Worm (Caenorhabditis elegans) whole organism, late embryonic: ENCODE measurements around the gene pap-1.

Experiments used
- C38D4.7 ChIP-seq: fragments of 200-800 bp; sonication (Bioruptor generic); optimal IDR thresholded peaks from 2 replicates; lab custom pipeline; 2018; ENCODE audit warnings: mild to moderate bottlenecking, missing genetic modification characterization, moderate library complexity, missing compliant biosample characterization
- K02D7.2 ChIP-seq: sonication (generic microtip); optimal IDR thresholded peaks from 2 replicates; lab custom pipeline; 2017; ENCODE audit warnings: mild to moderate bottlenecking, missing genetic modification characterization, missing compliant biosample characterization
- K09A11.1 ChIP-seq: sonication (generic microtip); optimal IDR thresholded peaks from 2 replicates; lab custom pipeline; 2017; ENCODE audit warnings: antibody characterized with exemption, mild to moderate bottlenecking, missing genetic modification characterization, missing compliant biosample characterization; ENCODE audit not compliant: insufficient read depth
- T23F11.4 ChIP-seq: fragments of 200-800 bp; sonication (Bioruptor generic); optimal IDR thresholded peaks from 2 replicates; lab custom pipeline; 2018; ENCODE audit warnings: mild to moderate bottlenecking, missing genetic modification characterization, missing compliant biosample characterization
- Y22D7AL.16 ChIP-seq: sonication (generic microtip); optimal IDR thresholded peaks from 2 replicates; lab custom pipeline; 2016; ENCODE audit warnings: missing genetic modification characterization, missing compliant biosample characterization
- ceh-14 ChIP-seq: sonication (generic microtip); optimal IDR thresholded peaks from 2 replicates; lab custom pipeline; 2016; ENCODE audit warnings: missing genotype, missing genetic modification characterization, missing compliant biosample characterization
- ceh-19 ChIP-seq: fragments of 200-800 bp; sonication (Bioruptor generic); optimal IDR thresholded peaks from 2 replicates; lab custom pipeline; 2018; ENCODE audit warnings: mild to moderate bottlenecking, missing genetic modification characterization, missing compliant biosample characterization
- ceh-2 ChIP-seq: sonication (generic microtip); optimal IDR thresholded peaks from 2 replicates; lab custom pipeline; 2016; ENCODE audit warnings: missing genotype, missing genetic modification characterization, missing compliant biosample characterization
- ceh-30 ChIP-seq: fragments of 150-350 bp; optimal IDR thresholded peaks from 2 replicates; lab custom pipeline; 2014; ENCODE audit warnings: missing biosample characterization, missing genetic modification characterization
- ceh-31 ChIP-seq: sonication (generic microtip); optimal IDR thresholded peaks from 2 replicates; lab custom pipeline; 2016; ENCODE audit warnings: missing genetic modification characterization, missing compliant biosample characterization
- ceh-34 ChIP-seq: sonication (generic microtip); optimal IDR thresholded peaks from 2 replicates; lab custom pipeline; 2016; ENCODE audit warnings: mild to moderate bottlenecking, missing genetic modification characterization, missing compliant biosample characterization
- ceh-48 ChIP-seq: sonication (generic microtip); optimal IDR thresholded peaks from 2 replicates; lab custom pipeline; 2016; ENCODE audit warnings: missing genetic modification characterization, inconsistent platforms, missing compliant biosample characterization
- ceh-9 ChIP-seq: sonication (generic microtip); optimal IDR thresholded peaks from 2 replicates; lab custom pipeline; 2016; ENCODE audit warnings: mild to moderate bottlenecking, missing genetic modification characterization, inconsistent platforms, missing compliant biosample characterization
- dve-1 ChIP-seq: sonication (generic microtip); optimal IDR thresholded peaks from 2 replicates; lab custom pipeline; 2017; ENCODE audit warnings: antibody characterized with exemption, mild to moderate bottlenecking, missing genetic modification characterization, missing compliant biosample characterization
- elt-2 ChIP-seq: sonication (generic microtip); optimal IDR thresholded peaks from 2 replicates; lab custom pipeline; 2016; ENCODE audit warnings: missing genetic modification reagents, missing genetic modification characterization, missing compliant biosample characterization
- elt-4 ChIP-seq: sonication (generic microtip); optimal IDR thresholded peaks from 2 replicates; lab custom pipeline; 2016; ENCODE audit warnings: missing genetic modification characterization, missing compliant biosample characterization
- ets-4 ChIP-seq: sonication (generic microtip); optimal IDR thresholded peaks from 2 replicates; lab custom pipeline; 2016; ENCODE audit warnings: missing genetic modification characterization, missing compliant biosample characterization
- fax-1 ChIP-seq: sonication (generic microtip); optimal IDR thresholded peaks from 2 replicates; lab custom pipeline; 2016; ENCODE audit warnings: missing genotype, missing genetic modification characterization, missing compliant biosample characterization
- fkh-6 ChIP-seq: sonication (generic microtip); optimal IDR thresholded peaks from 2 replicates; lab custom pipeline; 2016; ENCODE audit warnings: missing genetic modification characterization, missing compliant biosample characterization
- gmeb-2 ChIP-seq: sonication (generic microtip); optimal IDR thresholded peaks from 2 replicates; lab custom pipeline; 2016; ENCODE audit warnings: missing genetic modification characterization, inconsistent platforms, missing compliant biosample characterization
- hlh-13 ChIP-seq: fragments of 200-800 bp; sonication (Bioruptor generic); optimal IDR thresholded peaks from 2 replicates; lab custom pipeline; 2018; ENCODE audit warnings: mild to moderate bottlenecking, missing genetic modification characterization, missing compliant biosample characterization
- hlh-15 ChIP-seq: sonication (generic microtip); optimal IDR thresholded peaks from 2 replicates; lab custom pipeline; 2016; ENCODE audit warnings: missing genetic modification characterization, missing compliant biosample characterization
- hlh-30 ChIP-seq: sonication (generic microtip); optimal IDR thresholded peaks from 2 replicates; lab custom pipeline; 2017; ENCODE audit warnings: antibody characterized with exemption, missing genetic modification characterization, missing compliant biosample characterization; ENCODE audit not compliant: insufficient read depth
- hlh-6 ChIP-seq: sonication (generic microtip); optimal IDR thresholded peaks from 2 replicates; lab custom pipeline; 2016; ENCODE audit warnings: missing genotype, missing genetic modification characterization, missing compliant biosample characterization
- hlh-8 ChIP-seq: sonication (generic microtip); optimal IDR thresholded peaks from 2 replicates; lab custom pipeline; 2016; ENCODE audit warnings: missing genotype, missing genetic modification characterization, missing compliant biosample characterization
- lim-6 ChIP-seq: sonication (generic microtip); optimal IDR thresholded peaks from 2 replicates; lab custom pipeline; 2016; ENCODE audit warnings: missing genetic modification characterization, missing compliant biosample characterization
- lin-11 ChIP-seq: fragments of 200-800 bp; sonication (Bioruptor generic); optimal IDR thresholded peaks from 2 replicates; lab custom pipeline; 2018; ENCODE audit warnings: mild to moderate bottlenecking, missing genetic modification characterization, missing compliant biosample characterization
- madf-2 ChIP-seq: sonication (generic microtip); optimal IDR thresholded peaks from 2 replicates; lab custom pipeline; 2017; ENCODE audit warnings: missing genetic modification characterization, missing compliant biosample characterization
- nhr-232 ChIP-seq: sonication (generic microtip); optimal IDR thresholded peaks from 2 replicates; lab custom pipeline; 2016; ENCODE audit warnings: missing genetic modification characterization, missing compliant biosample characterization
- npax-4 ChIP-seq: sonication (generic microtip); optimal IDR thresholded peaks from 2 replicates; lab custom pipeline; 2016; ENCODE audit warnings: missing genetic modification characterization, missing compliant biosample characterization
- odd-2 ChIP-seq: sonication (generic microtip); optimal IDR thresholded peaks from 2 replicates; lab custom pipeline; 2017; ENCODE audit warnings: antibody characterized with exemption, mild to moderate bottlenecking, missing genetic modification characterization, missing compliant biosample characterization
- pag-3 ChIP-seq: sonication (generic microtip); optimal IDR thresholded peaks from 2 replicates; lab custom pipeline; 2016; ENCODE audit warnings: missing compliant biosample characterization, missing genetic modification characterization, borderline replicate concordance
- pax-1 ChIP-seq: fragments of 150-350 bp; optimal IDR thresholded peaks from 2 replicates; lab custom pipeline; 2014; ENCODE audit warnings: missing biosample characterization, missing genetic modification characterization
- pha-2 ChIP-seq: sonication (generic microtip); optimal IDR thresholded peaks from 2 replicates; lab custom pipeline; 2017; ENCODE audit warnings: mild to moderate bottlenecking, missing genetic modification characterization, missing compliant biosample characterization
- pha-4 ChIP-seq: fragments of 150-350 bp; optimal IDR thresholded peaks from 2 replicates; lab custom pipeline; 2018; ENCODE audit warnings: missing biosample characterization, missing genetic modification reagents, missing genetic modification characterization
- pqm-1 ChIP-seq: sonication (generic microtip); optimal IDR thresholded peaks from 2 replicates; lab custom pipeline; 2016; ENCODE audit warnings: missing genetic modification characterization, missing compliant biosample characterization
- rnt-1 ChIP-seq: sonication (generic microtip); optimal IDR thresholded peaks from 2 replicates; lab custom pipeline; 2016; ENCODE audit warnings: missing genetic modification characterization, missing compliant biosample characterization
- sox-4 ChIP-seq: sonication (generic microtip); optimal IDR thresholded peaks from 2 replicates; lab custom pipeline; 2017; ENCODE audit warnings: mild to moderate bottlenecking, missing genetic modification characterization, inconsistent platforms, missing compliant biosample characterization
- syd-9 ChIP-seq: sonication (generic microtip); optimal IDR thresholded peaks from 2 replicates; lab custom pipeline; 2016; ENCODE audit warnings: mild to moderate bottlenecking, missing genetic modification characterization, moderate library complexity, missing compliant biosample characterization
- tbx-7 ChIP-seq: sonication (generic microtip); optimal IDR thresholded peaks from 2 replicates; lab custom pipeline; 2016; ENCODE audit warnings: missing genotype, missing genetic modification characterization, missing compliant biosample characterization
- unc-3 ChIP-seq, 2 experiments: fragments of 200-800 bp in 1 of 2; sonication (Bioruptor generic) in 1 of 2; sonication (generic microtip) in 1 of 2; conservative IDR thresholded peaks in 1 of 2; optimal IDR thresholded peaks in 1 of 2; 2 replicates each; pipeline versions ENCODE4 v1.3.6 to Lab custom; 2016 to 2022; ENCODE audit warnings: missing compliant biosample characterization in 2 of 2, missing genetic modification characterization in 2 of 2, missing genetic modification reagents in 1 of 2
- unc-42 ChIP-seq: sonication (generic microtip); optimal IDR thresholded peaks from 2 replicates; lab custom pipeline; 2016; ENCODE audit warnings: missing genotype, missing genetic modification characterization, missing compliant biosample characterization
- unc-55 ChIP-seq: sonication (generic microtip); optimal IDR thresholded peaks from 2 replicates; lab custom pipeline; 2017; ENCODE audit warnings: missing biosample characterization, missing genetic modification reagents, missing genetic modification characterization
- zip-5 ChIP-seq: sonication (generic microtip); optimal IDR thresholded peaks from 2 replicates; lab custom pipeline; 2016; ENCODE audit warnings: missing genetic modification characterization, missing compliant biosample characterization

pap-1 gene

DNA sequence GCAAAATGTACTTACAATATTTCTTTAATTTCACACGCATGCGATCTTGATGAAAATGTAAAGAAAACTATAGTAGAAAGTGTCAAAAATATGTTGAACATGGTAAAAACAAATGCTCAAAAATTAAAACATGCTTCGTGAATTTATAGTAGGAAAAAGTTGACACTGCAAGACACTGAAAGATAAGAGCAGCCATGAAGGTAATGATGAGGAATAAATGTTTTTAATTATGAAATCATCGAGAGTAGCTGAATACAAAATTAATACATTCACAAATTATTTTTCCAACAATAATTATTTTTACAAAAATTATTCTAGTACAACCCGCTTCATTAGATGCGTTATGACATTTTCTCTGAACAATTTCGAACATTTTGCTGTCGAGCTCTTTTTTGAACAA, 24.8 kb upstream of the pap-1 start, which contains the start of gene F15H10.10:
Gene F15H10.10 (minus strand): TSS at position 101 of the 400 bp plus-strand sequence.
- TF ChIP-seq fax-1: no peak
- TF ChIP-seq ceh-48 (tag; lab: Kevin White, UChicago): no peak
- no peak for TF ChIP-seq pha-4 (tag; lab: Kevin White, UChicago)
- TF ChIP-seq hlh-15: no peak
- TF ChIP-seq sox-4: no peak
- TF ChIP-seq hlh-13 (GFP tag; lab: Kevin White, UChicago): no peak
- no peak for TF ChIP-seq madf-2 (tag; lab: Kevin White, UChicago)
- TF ChIP-seq syd-9: no peak
- no peak for TF ChIP-seq C38D4.7 (GFP tag; lab: Kevin White, UChicago)
- TF ChIP-seq elt-4 (tag; lab: Kevin White, UChicago): no peak
- TF ChIP-seq Y22D7AL.16 (tag; lab: Kevin White, UChicago): no peak
- no peak for TF ChIP-seq T23F11.4 (GFP tag; lab: Kevin White, UChicago)
- TF ChIP-seq unc-55: no peak
- no peak for TF ChIP-seq K09A11.1 (tag; lab: Kevin White, UChicago)
- TF ChIP-seq nhr-232 (tag; lab: Kevin White, UChicago): no peak
- TF ChIP-seq, all 69 proteins: peak for 0

DNA sequence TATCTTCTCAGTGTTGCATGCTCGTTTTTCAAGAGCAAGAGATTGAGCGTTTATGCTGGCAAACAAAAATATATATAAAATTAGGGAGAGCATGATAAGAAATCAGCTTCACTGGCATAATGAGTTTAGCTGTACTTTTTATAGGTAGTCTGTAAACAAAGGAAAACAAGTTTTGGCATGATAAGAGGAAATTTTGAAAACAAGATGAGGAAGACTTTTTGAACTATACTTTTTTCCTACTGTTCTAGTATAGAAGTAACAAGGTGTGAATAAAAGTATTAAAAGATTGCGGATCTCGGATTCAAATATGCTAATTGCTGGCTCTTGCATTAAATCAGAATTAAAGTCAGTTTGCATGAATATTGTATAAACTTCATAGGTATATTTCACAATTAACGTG, 22.8 kb upstream of the pap-1 start, which contains the start of gene F15H10.5:
Gene F15H10.5 (minus strand): TSS at position 101 of the 400 bp plus-strand sequence.
- TF ChIP-seq unc-3 (GFP tag; conservative IDR thresholded peaks at IDR 0.05; lab: Robert Waterston, UW): no peak
- no peak for TF ChIP-seq unc-3 (tag; optimal IDR thresholded peaks at IDR 0.05; lab: Kevin White, UChicago)
- TF ChIP-seq hlh-30 (tag; lab: Kevin White, UChicago): no peak

DNA sequence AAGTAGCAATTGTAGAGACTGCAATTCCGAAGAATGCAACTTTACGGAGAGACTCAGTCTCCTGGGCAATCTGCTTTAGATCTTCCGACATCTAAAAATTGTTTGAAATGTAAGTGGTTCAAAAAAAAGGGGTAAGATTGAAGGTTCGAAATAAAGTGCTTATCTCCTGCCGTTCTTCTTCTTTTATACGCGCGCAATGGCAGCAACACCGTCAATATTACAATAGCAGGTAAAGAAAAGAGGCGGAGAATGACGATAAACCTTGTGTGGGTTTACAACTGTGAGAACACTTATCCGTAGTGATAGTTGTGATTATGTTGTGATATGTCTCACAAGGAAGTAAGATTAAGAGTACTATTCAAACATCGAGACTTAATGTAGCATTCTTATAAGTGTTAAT, 20.0 kb upstream of the pap-1 start, which contains the start of gene col-13:
Gene col-13 (minus strand): TSS at position 101 of the 400 bp plus-strand sequence.
- TF ChIP-seq odd-2 (tag; lab: Kevin White, UChicago) (no peak), lim-6 (tag; lab: Kevin White, UChicago) (no peak), ceh-34 (tag; lab: Kevin White, UChicago) (no peak), ceh-30 (no peak), hlh-8 (tag; lab: Kevin White, UChicago) (no peak), ceh-31 (tag; lab: Kevin White, UChicago) (no peak), elt-4 (tag; lab: Kevin White, UChicago) (no peak), zip-5 (tag; lab: Kevin White, UChicago) (no peak), ets-4 (tag; lab: Kevin White, UChicago) (no peak), pax-1 (no peak), tbx-7 (tag; lab: Kevin White, UChicago) (no peak), unc-42 (tag; lab: Kevin White, UChicago) (no peak), unc-3 (GFP tag; conservative IDR thresholded peaks at IDR 0.05; lab: Robert Waterston, UW) (no peak), unc-3 (tag; optimal IDR thresholded peaks at IDR 0.05; lab: Kevin White, UChicago) (no peak), lin-11 (tag; lab: Kevin White, UChicago) (no peak), unc-55 (no peak), sox-4 (no peak), pag-3 (tag; lab: Kevin White, UChicago) (no peak), Y22D7AL.16 (tag; lab: Kevin White, UChicago) (no peak), hlh-6 (no peak), ceh-9 (tag; lab: Kevin White, UChicago) (no peak)

DNA sequence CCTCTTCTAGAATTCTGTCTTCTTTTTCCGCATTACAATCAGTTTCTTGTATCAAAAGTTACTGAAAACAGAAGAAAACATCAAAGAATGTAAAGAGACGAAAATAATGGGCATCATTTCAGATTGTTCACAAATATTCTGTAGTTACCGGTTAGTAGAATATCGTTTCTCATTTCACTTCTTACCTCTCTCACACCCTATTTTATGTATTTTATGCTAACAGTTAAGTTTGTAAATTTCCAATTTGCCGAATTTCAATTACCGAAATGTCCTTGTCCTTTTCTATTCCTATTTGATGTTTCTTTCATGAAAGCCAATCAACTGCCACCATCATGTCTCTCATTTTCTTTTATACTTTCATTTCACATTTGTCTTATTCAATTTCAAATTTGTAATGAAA, 18.3 kb upstream of the pap-1 start:
- TF ChIP-seq pqm-1 (tag; lab: Kevin White, UChicago): no peak
- no peak for TF ChIP-seq fkh-6 (tag; lab: Kevin White, UChicago)
- no peak for TF ChIP-seq pha-2 (tag; lab: Kevin White, UChicago)
- no peak for TF ChIP-seq K02D7.2 (tag; lab: Kevin White, UChicago)
- TF ChIP-seq nhr-232 (tag; lab: Kevin White, UChicago): no peak
- no peak for TF ChIP-seq ceh-14 (tag; lab: Kevin White, UChicago)
- TF ChIP-seq rnt-1: no peak
- no peak for TF ChIP-seq pax-1
- no peak for TF ChIP-seq ceh-2 (tag; lab: Kevin White, UChicago)
- TF ChIP-seq unc-3 (GFP tag; conservative IDR thresholded peaks at IDR 0.05; lab: Robert Waterston, UW): no peak
- no peak for TF ChIP-seq unc-3 (tag; optimal IDR thresholded peaks at IDR 0.05; lab: Kevin White, UChicago)
- no peak for TF ChIP-seq elt-2 (tag; lab: Kevin White, UChicago)
- no peak for TF ChIP-seq unc-42 (tag; lab: Kevin White, UChicago)
- TF ChIP-seq hlh-8 (tag; lab: Kevin White, UChicago): no peak
- TF ChIP-seq hlh-6: no peak
- no peak for TF ChIP-seq hlh-15
- no peak for TF ChIP-seq npax-4 (tag; lab: Kevin White, UChicago)
- TF ChIP-seq gmeb-2 (tag; lab: Kevin White, UChicago): no peak
- TF ChIP-seq pag-3 (tag; lab: Kevin White, UChicago): no peak
- no peak for TF ChIP-seq ceh-19 (GFP tag; lab: Kevin White, UChicago)
- no peak for TF ChIP-seq dve-1 (tag; lab: Kevin White, UChicago)
